Worm (Caenorhabditis elegans) whole organism, L3 larva: Measurements from ENCODE around the gene ptrg-1.

Experiments
- ZK546.5 ChIP-seq: sonication (generic microtip); optimal IDR thresholded peaks from 2 replicates; lab custom pipeline; 2017; ENCODE audit warnings: missing biosample characterization, missing genetic modification characterization
- ama-1 ChIP-seq: fragments of 150-350 bp; optimal IDR thresholded peaks from 2 replicates; lab custom pipeline; 2018
- ceh-82 ChIP-seq: fragments of 150-350 bp; optimal IDR thresholded peaks from 2 replicates; lab custom pipeline; 2014; ENCODE audit warnings: missing biosample characterization, missing genetic modification characterization
- egl-27 ChIP-seq: sonication (generic microtip); optimal IDR thresholded peaks from 4 replicates; lab custom pipeline; 2017; ENCODE audit warnings: missing biosample characterization, missing genetic modification reagents, missing genetic modification characterization
- egl-5 ChIP-seq: fragments of 150-350 bp; optimal IDR thresholded peaks from 2 replicates; lab custom pipeline; 2017; ENCODE audit warnings: missing biosample characterization, missing genetic modification reagents, missing genetic modification characterization, inconsistent platforms
- elt-2 ChIP-seq: sonication (generic microtip); optimal IDR thresholded peaks from 2 replicates; lab custom pipeline; 2016; ENCODE audit warnings: missing genetic modification reagents, mild to moderate bottlenecking, missing genetic modification characterization, missing compliant biosample characterization
- fkh-10 ChIP-seq: sonication (generic microtip); optimal IDR thresholded peaks from 2 replicates; lab custom pipeline; 2017; ENCODE audit warnings: missing biosample characterization, missing genetic modification reagents, missing genetic modification characterization
- fkh-2 ChIP-seq: fragments of 150-350 bp; optimal IDR thresholded peaks from 2 replicates; lab custom pipeline; 2014; ENCODE audit warnings: missing biosample characterization, missing genetic modification reagents, missing genetic modification characterization
- fos-1 ChIP-seq: fragments of 150-350 bp; optimal IDR thresholded peaks from 2 replicates; lab custom pipeline; 2014; ENCODE audit warnings: missing biosample characterization, missing genetic modification characterization
- lin-15B ChIP-seq: fragments of 150-350 bp; optimal IDR thresholded peaks from 2 replicates; lab custom pipeline; 2014; ENCODE audit warnings: missing biosample characterization, missing genetic modification characterization
- mml-1 ChIP-seq: fragments of 150-350 bp; sonication (generic microtip); optimal IDR thresholded peaks from 3 replicates; lab custom pipeline; 2014; ENCODE audit warnings: missing biosample characterization, missing genetic modification characterization
- nfya-1 ChIP-seq: sonication (generic microtip); optimal IDR thresholded peaks from 2 replicates; lab custom pipeline; 2017; ENCODE audit warnings: missing genetic modification characterization, mild to moderate bottlenecking, missing compliant biosample characterization, antibody characterized with exemption, moderate library complexity; ENCODE audit not compliant: insufficient read depth
- nhr-11 ChIP-seq: fragments of 150-350 bp; optimal IDR thresholded peaks from 2 replicates; lab custom pipeline; 2014; ENCODE audit warnings: missing biosample characterization, missing genetic modification characterization
- nhr-12 ChIP-seq: fragments of 150-350 bp; optimal IDR thresholded peaks from 2 replicates; lab custom pipeline; 2014; ENCODE audit warnings: missing biosample characterization, missing genetic modification characterization
- nhr-237 ChIP-seq: fragments of 150-350 bp; optimal IDR thresholded peaks from 2 replicates; lab custom pipeline; 2014; ENCODE audit warnings: missing biosample characterization, missing genetic modification characterization
- nhr-25 ChIP-seq: sonication (generic microtip); optimal IDR thresholded peaks from 2 replicates; lab custom pipeline; 2017; ENCODE audit warnings: missing biosample characterization, missing genetic modification characterization
- nhr-67 ChIP-seq: fragments of 150-350 bp; optimal IDR thresholded peaks from 2 replicates; lab custom pipeline; 2014; ENCODE audit warnings: missing biosample characterization, missing genetic modification characterization
- nhr-76 ChIP-seq: fragments of 150-350 bp; sonication (generic microtip); optimal IDR thresholded peaks from 5 replicates; lab custom pipeline; 2014; ENCODE audit warnings: missing biosample characterization, missing genetic modification characterization
- pha-4 ChIP-seq: fragments of 150-350 bp; optimal IDR thresholded peaks from 2 replicates; lab custom pipeline; 2014; ENCODE audit warnings: missing biosample characterization, missing genetic modification reagents, missing genetic modification characterization
- pqm-1 ChIP-seq: fragments of 150-350 bp; optimal IDR thresholded peaks from 2 replicates; lab custom pipeline; 2017; ENCODE audit warnings: missing biosample characterization, missing genetic modification characterization, inconsistent platforms
- skn-1 ChIP-seq: fragments of 150-350 bp; optimal IDR thresholded peaks from 2 replicates; lab custom pipeline; 2014; ENCODE audit warnings: missing biosample characterization, missing genetic modification characterization
- snpc-4 ChIP-seq: fragments of 150-350 bp; optimal IDR thresholded peaks from 2 replicates; lab custom pipeline; 2014; ENCODE audit warnings: missing biosample characterization, missing genetic modification characterization
- unc-62 ChIP-seq: fragments of 150-350 bp; sonication (generic microtip); optimal IDR thresholded peaks from 4 replicates; lab custom pipeline; 2014; ENCODE audit warnings: missing biosample characterization, missing genetic modification reagents, missing genetic modification characterization
- ztf-4 ChIP-seq: fragments of 150-350 bp; optimal IDR thresholded peaks from 2 replicates; lab custom pipeline; 2014; ENCODE audit warnings: missing biosample characterization, missing genetic modification characterization

Gene ptrg-1

ce11 chrIV:10144487-10144886 lies 49.8 kb downstream of the ptrg-1 start:
- no peak for TF ChIP-seq pha-4 (tag; lab: Kevin White, UChicago)
- no peak for TF ChIP-seq unc-62 (GFP tag; lab: Kevin White, UChicago)
- no peak for TF ChIP-seq egl-27
- no peak for TF ChIP-seq nhr-67 (tag; lab: Kevin White, UChicago)
- TF ChIP-seq fos-1 (tag; lab: Kevin White, UChicago) = no peak
- no peak for TF ChIP-seq nhr-11 (tag; lab: Kevin White, UChicago)
- TF ChIP-seq egl-5 (tag; lab: Kevin White, UChicago) = no peak
- TF ChIP-seq elt-2 (tag; lab: Kevin White, UChicago) = no peak
- TF ChIP-seq nhr-12 (tag; lab: Kevin White, UChicago) = no peak
- TF ChIP-seq nfya-1 = no peak
- TF ChIP-seq nhr-76 (tag; lab: Kevin White, UChicago) = no peak
- no peak for TF ChIP-seq ztf-4 (tag; lab: Kevin White, UChicago)
- no peak for TF ChIP-seq nhr-237 (tag; lab: Kevin White, UChicago)
- TF ChIP-seq fkh-10 = no peak
- TF ChIP-seq lin-15B (tag; lab: Kevin White, UChicago) = no peak
- TF ChIP-seq, all 47 proteins: peak for 0

- TF ChIP-seq elt-2 (tag; lab: Kevin White, UChicago) = no peak
- TF ChIP-seq unc-62 (GFP tag; lab: Kevin White, UChicago) = no peak
- no peak for TF ChIP-seq ceh-82 (tag; lab: Kevin White, UChicago)
- no peak for TF ChIP-seq nfya-1
- TF ChIP-seq pqm-1 (tag; lab: Kevin White, UChicago) = no peak
- TF ChIP-seq fkh-2 (tag; lab: Kevin White, UChicago) = no peak
- TF ChIP-seq mml-1 (tag; lab: Kevin White, UChicago) = no peak
These were observed 50.6 kb downstream of the ptrg-1 start, which contains the start of gene msp-38 for ce11 chrIV:10143640-10144039. Gene msp-38 (minus strand): TSS chrIV:10143740.

- TF ChIP-seq ama-1 (lab: Kevin White, UChicago) (no peak), skn-1 (tag; lab: Kevin White, UChicago) (peak; percentile 43)
These were observed 52.2 kb downstream of the ptrg-1 start, which contains the start of the genes gst-2, gst-4 and dhs-12 for ce11 chrIV:10141930-10142505. Gene gst-2 (minus strand): TSS chrIV:10142061. Gene gst-4 (plus strand): TSS chrIV:10142225. Gene dhs-12 (plus strand): TSS chrIV:10142455.

- no peak for TF ChIP-seq egl-27
- TF ChIP-seq nhr-12 (tag; lab: Kevin White, UChicago) = no peak
- TF ChIP-seq ZK546.5 (tag; lab: Kevin White, UChicago) = no peak
- peak; percentile 33 for TF ChIP-seq pha-4 (tag; lab: Kevin White, UChicago)
- no peak for TF ChIP-seq nhr-67 (tag; lab: Kevin White, UChicago)
These were observed 54.1 kb downstream of the ptrg-1 start, which contains the start of gene gst-3 for ce11 chrIV:10140143-10140542. Gene gst-3 (minus strand): TSS chrIV:10140243.

ce11 chrIV:10137804-10138203 lies 56.4 kb downstream of the ptrg-1 start, which contains the start of gene K08F4.12:
Gene K08F4.12 (plus strand): TSS chrIV:10138104.
- TF ChIP-seq nhr-25 (tag; lab: Kevin White, UChicago) = no peak
- TF ChIP-seq nhr-67 (tag; lab: Kevin White, UChicago) = no peak
- no peak for TF ChIP-seq fkh-10

- no peak for TF ChIP-seq nhr-12 (tag; lab: Kevin White, UChicago)
- no peak for TF ChIP-seq egl-5 (tag; lab: Kevin White, UChicago)
- TF ChIP-seq snpc-4 (tag; lab: Kevin White, UChicago) = no peak
These were observed 58.4 kb downstream of the ptrg-1 start, which contains the start of gene K08F4.5 for ce11 chrIV:10135817-10136216. Gene K08F4.5 (minus strand): TSS chrIV:10135917.
